Fruit fly (Drosophila melanogaster): ENCODE results near the gene ksh.

DNA sequence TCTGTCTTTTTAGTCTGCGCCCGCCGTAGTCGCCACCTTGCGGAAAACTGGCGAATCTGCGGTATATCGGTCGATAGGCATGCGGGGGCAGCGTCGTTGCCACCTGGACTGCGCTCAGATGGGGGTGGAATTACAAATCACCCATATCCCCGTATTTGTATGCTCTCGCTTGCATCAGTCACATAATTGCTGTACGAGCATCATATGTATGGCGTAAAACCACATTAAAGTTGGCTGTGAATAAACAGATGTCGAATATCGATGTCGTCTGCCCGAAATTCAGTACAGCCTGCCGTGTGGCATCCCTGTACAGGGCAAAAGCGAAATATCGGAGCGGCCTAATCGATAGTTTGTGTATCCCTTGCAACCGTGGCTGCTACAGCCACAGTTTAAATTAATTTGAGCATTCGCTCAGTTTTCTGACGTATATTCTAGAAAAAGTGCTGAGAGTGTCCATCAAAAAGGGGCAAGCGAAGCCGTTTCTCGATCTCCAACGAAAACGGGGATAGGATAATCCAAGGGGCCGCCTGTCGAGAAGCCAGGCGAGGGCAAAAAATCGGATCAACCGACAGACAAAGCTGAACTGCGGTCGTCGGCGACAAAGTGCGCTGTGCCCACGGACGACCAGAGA, 27.1 kb upstream of the ksh start, which contains the start of the genes Idh3a and CoRest:
- TF ChIP-seq h (optimal IDR thresholded peaks at IDR 0.05) (no peak), ttk (optimal IDR thresholded peaks at IDR 0.05) (no peak), psq (optimal IDR thresholded peaks at IDR 0.05) (no peak), Myc (optimal IDR thresholded peaks at IDR 0.05) (no peak)
